Fruit fly (Drosophila melanogaster) whole organism, pupa: ENCODE data around the gene Vps39.

Experiments
- CG10348 ChIP-seq: fragments of 200-800 bp; sonication (Bioruptor generic); IDR thresholded peaks from 2 replicates; pipeline ENCODE4 v1.3.6; 2022; ENCODE audit warnings: missing biosample characterization, missing genetic modification characterization
- CG12605 ChIP-seq: fragments of 200-800 bp; sonication (Bioruptor generic); IDR thresholded peaks from 2 replicates; pipeline ENCODE4 v1.3.6; 2022; ENCODE audit warnings: missing biosample characterization, missing genetic modification characterization
- CG13204 ChIP-seq: fragments of 200-800 bp; sonication (Bioruptor generic); optimal IDR thresholded peaks from 2 replicates; lab custom pipeline; 2018; ENCODE audit warnings: missing biosample characterization, mild to moderate bottlenecking, missing genetic modification characterization, moderate library complexity
- CG14655 ChIP-seq: fragments of 200-800 bp; sonication (Bioruptor generic); optimal IDR thresholded peaks from 3 replicates; lab custom pipeline; 2017; ENCODE audit warnings: mild to moderate bottlenecking, missing biosample characterization, missing genetic modification reagents, missing genetic modification characterization
- CG15710 ChIP-seq: fragments of 200-800 bp; sonication (Bioruptor generic); optimal IDR thresholded peaks from 2 replicates; lab custom pipeline; 2018; ENCODE audit warnings: missing biosample characterization, mild to moderate bottlenecking, missing genetic modification characterization, moderate library complexity
- CG17806 ChIP-seq: fragments of 200-800 bp; sonication (Bioruptor generic); optimal IDR thresholded peaks from 2 replicates; lab custom pipeline; 2018; ENCODE audit warnings: missing biosample characterization, mild to moderate bottlenecking, missing genetic modification characterization, moderate library complexity
- CG32121 ChIP-seq: fragments of 200-800 bp; sonication (Bioruptor generic); IDR thresholded peaks from 2 replicates; pipeline ENCODE4 v1.3.6; 2022; ENCODE audit warnings: missing biosample characterization, missing genetic modification characterization
- CG34367 ChIP-seq: fragments of 200-800 bp; sonication (Bioruptor generic); optimal IDR thresholded peaks from 2 replicates; lab custom pipeline; 2018; ENCODE audit warnings: missing biosample characterization, mild to moderate bottlenecking, missing genetic modification characterization
- CG4496 ChIP-seq: fragments of 200-800 bp; sonication (Bioruptor generic); IDR thresholded peaks from 3 replicates; pipeline ENCODE4 v1.3.6; 2022; ENCODE audit warnings: missing biosample characterization, missing genetic modification characterization
- CG8159 ChIP-seq: fragments of 200-800 bp; sonication (Bioruptor generic); optimal IDR thresholded peaks from 3 replicates; lab custom pipeline; 2018; ENCODE audit warnings: missing biosample characterization, mild to moderate bottlenecking, missing genetic modification characterization, moderate library complexity
- CG8301 ChIP-seq: fragments of 200-800 bp; sonication (Bioruptor generic); optimal IDR thresholded peaks from 2 replicates; lab custom pipeline; 2018; ENCODE audit warnings: missing biosample characterization, mild to moderate bottlenecking, missing genetic modification characterization
- CG9948 ChIP-seq: fragments of 200-800 bp; sonication (Bioruptor generic); optimal IDR thresholded peaks from 2 replicates; lab custom pipeline; 2018; ENCODE audit warnings: missing biosample characterization, mild to moderate bottlenecking, missing genetic modification characterization, moderate library complexity
- D1 ChIP-seq: fragments of 200-800 bp; sonication (Bioruptor generic); optimal IDR thresholded peaks from 2 replicates; lab custom pipeline; 2018; ENCODE audit warnings: missing biosample characterization, mild to moderate bottlenecking, missing genetic modification characterization, moderate library complexity
- EcR ChIP-seq: fragments of 200-800 bp; sonication (Bioruptor generic); optimal IDR thresholded peaks from 3 replicates; lab custom pipeline; 2019; ENCODE audit warnings: missing biosample characterization, missing genetic modification characterization, mild to moderate bottlenecking, moderate library complexity, missing genetic modification reagents
- Ets98B ChIP-seq: fragments of 200-800 bp; sonication (Bioruptor generic); IDR thresholded peaks from 2 replicates; pipeline ENCODE4 v1.3.6; 2022; ENCODE audit warnings: missing biosample characterization, missing genetic modification characterization
- Pif1A ChIP-seq: fragments of 200-800 bp; sonication (Bioruptor generic); optimal IDR thresholded peaks from 3 replicates; lab custom pipeline; 2016; ENCODE audit warnings: missing biosample characterization, missing genetic modification characterization
- Pif1B ChIP-seq: fragments of 200-800 bp; sonication (Bioruptor generic); optimal IDR thresholded peaks from 3 replicates; lab custom pipeline; 2016; ENCODE audit warnings: missing biosample characterization, missing genetic modification characterization
- Snoo ChIP-seq: fragments of 200-800 bp; sonication (Bioruptor generic); optimal IDR thresholded peaks from 3 replicates; lab custom pipeline; 2017; ENCODE audit warnings: missing biosample characterization, mild to moderate bottlenecking, missing genetic modification characterization, inconsistent platforms
- fd96Ca ChIP-seq: fragments of 200-800 bp; sonication (Bioruptor generic); IDR thresholded peaks from 3 replicates; pipeline ENCODE4 v1.3.6; 2022; ENCODE audit warnings: missing biosample characterization, missing genetic modification characterization
- gl ChIP-seq: fragments of 200-800 bp; sonication (Bioruptor generic); optimal IDR thresholded peaks from 2 replicates; lab custom pipeline; 2018; ENCODE audit warnings: missing biosample characterization, mild to moderate bottlenecking, missing genetic modification characterization
- rn ChIP-seq: fragments of 200-800 bp; sonication (Bioruptor generic); IDR thresholded peaks from 2 replicates; pipeline ENCODE4 v1.3.6; 2022; ENCODE audit warnings: missing biosample characterization, missing genetic modification characterization

Gene Vps39

dm6 chr3R:18267489-18267888 lies 6.8 kb downstream of the Vps39 start, which contains the start of gene CG18599:
Gene CG18599 (plus strand): TSS chr3R:18267789.
- no peak for TF ChIP-seq CG17806 (tag; lab: Kevin White, UChicago)
- TF ChIP-seq CG34367 = no peak
- no peak for TF ChIP-seq CG8301 (tag; lab: Kevin White, UChicago)
- TF ChIP-seq CG12605 (GFP tag; lab: Robert Waterston, UW) = no peak
- TF ChIP-seq fd96Ca (GFP tag; lab: Robert Waterston, UW) = no peak
- TF ChIP-seq CG4496 (GFP tag; lab: Robert Waterston, UW) = no peak
- TF ChIP-seq Ets98B = no peak
- TF ChIP-seq CG9948 (tag; lab: Kevin White, UChicago) = no peak
- no peak for TF ChIP-seq CG32121 (GFP tag; lab: Robert Waterston, UW)
- no peak for TF ChIP-seq Pif1A (GFP tag; lab: Kevin White, UChicago)
- no peak for TF ChIP-seq Snoo

- no peak for TF ChIP-seq Pif1A (GFP tag; lab: Kevin White, UChicago)
- TF ChIP-seq D1 (tag; lab: Kevin White, UChicago) = no peak
- no peak for TF ChIP-seq EcR
- TF ChIP-seq CG17806 (tag; lab: Kevin White, UChicago) = no peak
- TF ChIP-seq CG8301 (tag; lab: Kevin White, UChicago) = no peak
- no peak for TF ChIP-seq gl (tag; lab: Kevin White, UChicago)
Measured at dm6 chr3R:18266665-18267064, 7.6 kb downstream of the Vps39 start.

- no peak for TF ChIP-seq fd96Ca (GFP tag; lab: Robert Waterston, UW)
- TF ChIP-seq CG17806 (tag; lab: Kevin White, UChicago) = no peak
- TF ChIP-seq CG34367 = no peak
- TF ChIP-seq Pif1B (GFP tag; lab: Kevin White, UChicago) = no peak
- TF ChIP-seq CG10348 (GFP tag; lab: Robert Waterston, UW) = no peak
- TF ChIP-seq, all 21 proteins: peak for 0
Measured at dm6 chr3R:18265275-18265674, 9.0 kb downstream of the Vps39 start.

- no peak for TF ChIP-seq CG8159
- TF ChIP-seq Pif1A (GFP tag; lab: Kevin White, UChicago) = no peak
- TF ChIP-seq CG12605 (GFP tag; lab: Robert Waterston, UW) = no peak
- no peak for TF ChIP-seq Snoo
- TF ChIP-seq CG13204 (GFP tag; lab: Kevin White, UChicago) = no peak
- no peak for TF ChIP-seq gl (tag; lab: Kevin White, UChicago)
- TF ChIP-seq rn (GFP tag; lab: Robert Waterston, UW) = no peak
- no peak for TF ChIP-seq CG17806 (tag; lab: Kevin White, UChicago)
- TF ChIP-seq CG15710 (tag; lab: Kevin White, UChicago) = no peak
- TF ChIP-seq EcR = no peak
- TF ChIP-seq Pif1B (GFP tag; lab: Kevin White, UChicago) = no peak
- no peak for TF ChIP-seq Ets98B
- TF ChIP-seq CG32121 (GFP tag; lab: Robert Waterston, UW) = no peak
- no peak for TF ChIP-seq fd96Ca (GFP tag; lab: Robert Waterston, UW)
- TF ChIP-seq CG4496 (GFP tag; lab: Robert Waterston, UW) = no peak
- no peak for TF ChIP-seq CG10348 (GFP tag; lab: Robert Waterston, UW)
- no peak for TF ChIP-seq D1 (tag; lab: Kevin White, UChicago)
- no peak for TF ChIP-seq CG34367
- TF ChIP-seq CG8301 (tag; lab: Kevin White, UChicago) = no peak
Measured at dm6 chr3R:18261602-18262001, 12.6 kb downstream of the Vps39 start.

dm6 chr3R:18260016-18260415 lies 14.2 kb downstream of the Vps39 start:
- TF ChIP-seq CG15710 (tag; lab: Kevin White, UChicago) = no peak
- TF ChIP-seq Pif1B (GFP tag; lab: Kevin White, UChicago) = no peak
- TF ChIP-seq CG17806 (tag; lab: Kevin White, UChicago) = no peak
- TF ChIP-seq CG10348 (GFP tag; lab: Robert Waterston, UW) = no peak
- TF ChIP-seq CG8301 (tag; lab: Kevin White, UChicago) = no peak
- TF ChIP-seq CG8159 = no peak
- no peak for TF ChIP-seq CG4496 (GFP tag; lab: Robert Waterston, UW)
- no peak for TF ChIP-seq CG13204 (GFP tag; lab: Kevin White, UChicago)
- TF ChIP-seq rn (GFP tag; lab: Robert Waterston, UW) = no peak
- no peak for TF ChIP-seq Snoo
- TF ChIP-seq CG14655 (GFP tag; lab: Kevin White, UChicago) = no peak
- no peak for TF ChIP-seq D1 (tag; lab: Kevin White, UChicago)
- TF ChIP-seq CG34367 = no peak
- TF ChIP-seq fd96Ca (GFP tag; lab: Robert Waterston, UW) = no peak
- TF ChIP-seq Ets98B = no peak

dm6 chr3R:18255281-18255680 lies 19.0 kb downstream of the Vps39 start, which contains the start of the genes Ada2a, Polr2D, Tgs1 and moi:
Gene Ada2a (minus strand): TSS chr3R:18255487.
Gene Polr2D (minus strand): TSS chr3R:18255487.
Gene Tgs1 (plus strand): TSS chr3R:18255530.
Gene moi (plus strand): TSS chr3R:18255530.
- no peak for TF ChIP-seq Ets98B
- no peak for TF ChIP-seq Snoo
- no peak for TF ChIP-seq CG8159
- no peak for TF ChIP-seq CG9948 (tag; lab: Kevin White, UChicago)
- no peak for TF ChIP-seq CG4496 (GFP tag; lab: Robert Waterston, UW)

- no peak for TF ChIP-seq CG14655 (GFP tag; lab: Kevin White, UChicago)
- no peak for TF ChIP-seq CG34367
- no peak for TF ChIP-seq CG12605 (GFP tag; lab: Robert Waterston, UW)
- no peak for TF ChIP-seq Snoo
- TF ChIP-seq Pif1A (GFP tag; lab: Kevin White, UChicago) = no peak
- TF ChIP-seq CG13204 (GFP tag; lab: Kevin White, UChicago) = no peak
- TF ChIP-seq CG4496 (GFP tag; lab: Robert Waterston, UW) = no peak
- TF ChIP-seq CG8159 = no peak
- TF ChIP-seq Pif1B (GFP tag; lab: Kevin White, UChicago) = no peak
- no peak for TF ChIP-seq gl (tag; lab: Kevin White, UChicago)
- TF ChIP-seq Ets98B = no peak
- TF ChIP-seq D1 (tag; lab: Kevin White, UChicago) = no peak
- TF ChIP-seq CG15710 (tag; lab: Kevin White, UChicago) = no peak
- TF ChIP-seq CG17806 (tag; lab: Kevin White, UChicago) = no peak
Measured at dm6 chr3R:18252578-18252977, 21.7 kb downstream of the Vps39 start, which contains the start of gene CG12320. Gene CG12320 (minus strand): TSS chr3R:18252734.
